Worm (Caenorhabditis elegans) whole organism, L4/young adult: ENCODE results near the gene Y22D7AL.7.

Experiments
- W03F9.2 ChIP-seq: fragments of 150-350 bp; optimal IDR thresholded peaks from 2 replicates; lab custom pipeline; 2014; ENCODE audit warnings: missing biosample characterization, missing genetic modification characterization
- dao-5 ChIP-seq: sonication (generic microtip); optimal IDR thresholded peaks from 2 replicates; lab custom pipeline; 2016; ENCODE audit warnings: missing genotype, missing genetic modification characterization, moderate library complexity, missing compliant biosample characterization
- him-1 ChIP-seq: sonication (generic microtip); optimal IDR thresholded peaks from 2 replicates; lab custom pipeline; 2016; ENCODE audit warnings: missing genotype, missing genetic modification reagents, missing genetic modification characterization, missing compliant biosample characterization

DNA sequence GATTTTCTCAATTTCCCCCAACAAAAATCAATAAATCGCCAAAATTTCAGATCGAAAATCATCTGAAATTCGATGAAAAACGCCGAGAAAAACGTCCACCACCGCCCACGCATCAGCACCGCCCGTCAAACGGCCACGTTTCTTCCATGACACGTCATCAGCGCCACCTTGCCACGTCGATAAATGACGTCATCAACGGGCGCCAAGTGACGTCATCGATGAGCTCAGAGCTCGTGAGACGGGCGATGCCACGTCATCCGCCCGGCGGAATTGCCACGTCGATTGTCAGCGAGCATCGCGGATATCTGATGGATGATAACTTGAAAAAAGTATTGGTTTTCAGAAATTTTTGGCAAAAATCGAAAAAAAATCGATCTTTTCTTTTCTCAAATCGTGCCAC is 2.5 kb downstream of the Y22D7AL.7 start:
- TF ChIP-seq him-1 (tag; lab: Kevin White, UChicago) (no peak), W03F9.2 (tag; lab: Kevin White, UChicago) (no peak), dao-5 (tag; lab: Kevin White, UChicago) (no peak)
